Worm (Caenorhabditis elegans): ENCODE data around the gene mltn-11.

DNA sequence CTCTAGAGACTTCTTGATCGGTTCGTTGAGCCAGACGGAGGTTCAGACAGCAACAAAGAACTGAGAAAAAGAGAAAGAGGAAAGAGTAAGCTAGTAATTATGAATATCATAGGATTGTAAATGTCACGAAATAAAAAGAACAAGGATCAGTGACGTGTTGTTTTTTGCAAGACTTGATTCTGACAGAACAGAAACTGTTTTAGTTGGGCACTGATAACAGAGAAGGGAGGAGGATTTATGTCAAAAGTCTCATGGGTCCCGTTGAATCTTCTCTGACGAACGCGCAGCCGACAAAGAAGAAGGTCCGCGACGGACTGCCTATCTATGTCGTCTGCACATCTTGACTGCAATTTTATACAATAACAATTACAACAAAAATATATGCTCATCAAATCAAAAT is 35.4 kb upstream of the mltn-11 start, which contains the start of gene T03E6.9:
- TF ChIP-seq lsy-2 (tag; optimal IDR thresholded peaks at IDR 0.05), result no peak
- no peak for TF ChIP-seq blmp-1 (tag; optimal IDR thresholded peaks at IDR 0.05; ENCODE audit: insufficient read depth)
- TF ChIP-seq nhr-25 (tag; optimal IDR thresholded peaks at IDR 0.05), result no peak
- TF ChIP-seq nhr-12 (tag; optimal IDR thresholded peaks at IDR 0.05), result no peak
- no peak for TF ChIP-seq ztf-1 (GFP tag; conservative IDR thresholded peaks at IDR 0.05)
